Worm (Caenorhabditis elegans) whole organism, young adult: Measurements from ENCODE around the gene daf-7.

Source experiments
- B0336.3 ChIP-seq: fragments of 200-800 bp; sonication (Bioruptor generic); IDR thresholded peaks from 2 replicates; pipeline ENCODE4 v1.3.6; 2022; ENCODE audit warnings: missing genetic modification characterization, missing compliant biosample characterization
- D2030.7 ChIP-seq: fragments of 200-800 bp; sonication (Bioruptor generic); IDR thresholded peaks from 2 replicates; pipeline ENCODE4 v1.3.6; 2022; ENCODE audit warnings: missing genetic modification reagents, missing genetic modification characterization, missing compliant biosample characterization
- F22D6.2 ChIP-seq: sonication (generic microtip); optimal IDR thresholded peaks from 2 replicates; lab custom pipeline; 2016; ENCODE audit warnings: mild to moderate bottlenecking, missing genetic modification characterization, missing compliant biosample characterization
- F33H1.4 ChIP-seq: fragments of 200-800 bp; sonication (Bioruptor generic); IDR thresholded peaks from 2 replicates; pipeline ENCODE4 v1.3.6; 2022; ENCODE audit warnings: missing genetic modification reagents, missing genetic modification characterization, missing compliant biosample characterization
- F52B5.7 ChIP-seq: sonication (generic microtip); optimal IDR thresholded peaks from 2 replicates; lab custom pipeline; 2016; ENCODE audit warnings: mild to moderate bottlenecking, missing genetic modification characterization, missing compliant biosample characterization
- F55B11.4 ChIP-seq: sonication (generic microtip); optimal IDR thresholded peaks from 2 replicates; lab custom pipeline; 2016; ENCODE audit warnings: missing compliant biosample characterization, missing genetic modification characterization, borderline replicate concordance; ENCODE audit not compliant: insufficient read depth
- F57A8.1 ChIP-seq: fragments of 200-800 bp; sonication (Bioruptor generic); optimal IDR thresholded peaks from 2 replicates; lab custom pipeline; 2018; ENCODE audit warnings: mild to moderate bottlenecking, missing genetic modification characterization, moderate library complexity, missing compliant biosample characterization
- F57C9.4 ChIP-seq: sonication (generic microtip); optimal IDR thresholded peaks from 2 replicates; lab custom pipeline; 2017; ENCODE audit warnings: mild to moderate bottlenecking, missing genetic modification characterization, missing compliant biosample characterization
- K11D2.4 ChIP-seq: fragments of 200-800 bp; sonication (Bioruptor generic); IDR thresholded peaks from 2 replicates; pipeline ENCODE4 v1.3.6; 2022; ENCODE audit warnings: missing genetic modification reagents, missing genetic modification characterization, missing compliant biosample characterization
- Y53F4B.3 ChIP-seq: fragments of 200-800 bp; sonication (Bioruptor generic); IDR thresholded peaks from 2 replicates; pipeline ENCODE4 v1.3.6; 2022; ENCODE audit warnings: missing genetic modification reagents, missing genetic modification characterization, missing compliant biosample characterization
- Y53G8AR.9 ChIP-seq: fragments of 200-800 bp; sonication (Bioruptor generic); conservative IDR thresholded peaks from 2 replicates; pipeline ENCODE4 v1.3.6; 2022; ENCODE audit warnings: missing genetic modification reagents, missing genetic modification characterization, missing compliant biosample characterization
- Y67H2A.10 ChIP-seq: fragments of 200-800 bp; sonication (Bioruptor generic); conservative IDR thresholded peaks from 2 replicates; pipeline ENCODE4 v1.3.6; 2022; ENCODE audit warnings: missing genetic modification reagents, missing genetic modification characterization, missing compliant biosample characterization
- Y79H2A.3 ChIP-seq: fragments of 200-800 bp; sonication (Bioruptor generic); conservative IDR thresholded peaks from 2 replicates; pipeline ENCODE4 v1.3.6; 2022; ENCODE audit warnings: missing genetic modification reagents, missing genetic modification characterization, missing compliant biosample characterization
- aptf-3 ChIP-seq: fragments of 200-800 bp; sonication (Bioruptor generic); IDR thresholded peaks from 2 replicates; pipeline ENCODE4 v1.3.6; 2022; ENCODE audit warnings: missing genetic modification characterization, missing compliant biosample characterization
- attf-6 ChIP-seq: fragments of 200-800 bp; sonication (Bioruptor generic); IDR thresholded peaks from 2 replicates; pipeline ENCODE4 v1.3.6; 2022; ENCODE audit warnings: missing genetic modification reagents, missing genetic modification characterization, missing compliant biosample characterization
- ccch-3 ChIP-seq: fragments of 200-800 bp; sonication (Bioruptor generic); optimal IDR thresholded peaks from 2 replicates; lab custom pipeline; 2018; ENCODE audit warnings: mild to moderate bottlenecking, missing genetic modification characterization, missing compliant biosample characterization
- cebp-2 ChIP-seq: fragments of 200-800 bp; sonication (Bioruptor generic); IDR thresholded peaks from 2 replicates; pipeline ENCODE4 v1.3.6; 2022; ENCODE audit warnings: missing genetic modification characterization, missing compliant biosample characterization
- ceh-100 ChIP-seq: fragments of 200-800 bp; sonication (Bioruptor generic); IDR thresholded peaks from 2 replicates; pipeline ENCODE4 v1.3.6; 2022; ENCODE audit warnings: missing genetic modification reagents, missing genetic modification characterization, missing compliant biosample characterization
- ceh-79 ChIP-seq: sonication (generic microtip); optimal IDR thresholded peaks from 2 replicates; lab custom pipeline; 2017; ENCODE audit warnings: mild to moderate bottlenecking, missing genetic modification characterization, missing compliant biosample characterization
- ceh-91 ChIP-seq: fragments of 200-800 bp; sonication (Bioruptor generic); IDR thresholded peaks from 2 replicates; pipeline ENCODE4 v1.3.6; 2022; ENCODE audit warnings: missing genetic modification reagents, missing genetic modification characterization, missing compliant biosample characterization
- dox-1 ChIP-seq: fragments of 200-800 bp; sonication (Bioruptor generic); IDR thresholded peaks from 2 replicates; pipeline ENCODE4 v1.3.6; 2022; ENCODE audit warnings: missing genetic modification reagents, missing genetic modification characterization, missing compliant biosample characterization
- dpl-1 ChIP-seq: fragments of 150-350 bp; optimal IDR thresholded peaks from 2 replicates; lab custom pipeline; 2014; ENCODE audit warnings: missing biosample characterization, missing genetic modification reagents, missing genetic modification characterization
- egrh-3 ChIP-seq: fragments of 200-800 bp; sonication (Bioruptor generic); IDR thresholded peaks from 2 replicates; pipeline ENCODE4 v1.3.6; 2022; ENCODE audit warnings: missing genetic modification reagents, missing genetic modification characterization, missing compliant biosample characterization
- ekl-4 ChIP-seq: fragments of 200-800 bp; sonication (Bioruptor generic); IDR thresholded peaks from 2 replicates; pipeline ENCODE4 v1.3.6; 2022; ENCODE audit warnings: missing genetic modification reagents, missing genetic modification characterization, missing compliant biosample characterization
- gei-17 ChIP-seq: fragments of 200-800 bp; sonication (Bioruptor generic); optimal IDR thresholded peaks from 2 replicates; lab custom pipeline; 2018; ENCODE audit warnings: mild to moderate bottlenecking, missing genetic modification characterization, missing compliant biosample characterization
- hlh-26 ChIP-seq: fragments of 200-800 bp; sonication (Bioruptor generic); conservative IDR thresholded peaks from 2 replicates; pipeline ENCODE4 v1.3.6; 2022; ENCODE audit warnings: missing genetic modification reagents, missing genetic modification characterization, missing compliant biosample characterization
- hmg-1.2 ChIP-seq: fragments of 200-800 bp; sonication (Bioruptor generic); IDR thresholded peaks from 2 replicates; pipeline ENCODE4 v1.3.6; 2022; ENCODE audit warnings: missing genetic modification reagents, missing genetic modification characterization, missing compliant biosample characterization
- let-526 ChIP-seq: fragments of 200-800 bp; sonication (Bioruptor generic); IDR thresholded peaks from 2 replicates; pipeline ENCODE4 v1.3.6; 2022; ENCODE audit warnings: missing genetic modification reagents, missing genetic modification characterization, missing compliant biosample characterization
- lin-26 ChIP-seq: fragments of 200-800 bp; sonication (Bioruptor generic); IDR thresholded peaks from 2 replicates; pipeline ENCODE4 v1.3.6; 2022; ENCODE audit warnings: missing genetic modification reagents, missing genetic modification characterization, missing compliant biosample characterization
- lin-54 ChIP-seq: fragments of 200-800 bp; sonication (Bioruptor generic); optimal IDR thresholded peaks from 2 replicates; lab custom pipeline; 2018; ENCODE audit warnings: mild to moderate bottlenecking, missing genetic modification characterization, missing compliant biosample characterization
- madf-3 ChIP-seq: fragments of 200-800 bp; sonication (Bioruptor generic); IDR thresholded peaks from 2 replicates; pipeline ENCODE4 v1.3.6; 2022; ENCODE audit warnings: missing genetic modification reagents, missing genetic modification characterization, missing compliant biosample characterization
- madf-6 ChIP-seq: fragments of 200-800 bp; sonication (Bioruptor generic); IDR thresholded peaks from 2 replicates; pipeline ENCODE4 v1.3.6; 2022; ENCODE audit warnings: missing genetic modification reagents, missing genetic modification characterization, missing compliant biosample characterization
- nfyb-1 ChIP-seq: fragments of 200-800 bp; sonication (Bioruptor generic); IDR thresholded peaks from 2 replicates; pipeline ENCODE4 v1.3.6; 2022; ENCODE audit warnings: missing genetic modification reagents, missing genetic modification characterization, missing compliant biosample characterization
- nhr-90 ChIP-seq: sonication (generic microtip); optimal IDR thresholded peaks from 2 replicates; lab custom pipeline; 2016; ENCODE audit warnings: missing genotype, mild to moderate bottlenecking, missing genetic modification characterization, missing compliant biosample characterization
- pbrm-1 ChIP-seq: fragments of 200-800 bp; sonication (Bioruptor generic); IDR thresholded peaks from 2 replicates; pipeline ENCODE4 v1.3.6; 2022; ENCODE audit warnings: missing genetic modification reagents, missing genetic modification characterization, missing compliant biosample characterization
- sea-2 ChIP-seq: fragments of 200-800 bp; sonication (Bioruptor generic); IDR thresholded peaks from 2 replicates; pipeline ENCODE4 v1.3.6; 2022; ENCODE audit warnings: missing genetic modification characterization, missing compliant biosample characterization
- snpc-1.3 ChIP-seq: sonication (generic microtip); optimal IDR thresholded peaks from 2 replicates; lab custom pipeline; 2017; ENCODE audit warnings: missing genetic modification characterization, mild to moderate bottlenecking, missing compliant biosample characterization, antibody characterized with exemption, moderate library complexity, missing genotype, missing genetic modification reagents; ENCODE audit not compliant: insufficient read depth
- snpc-3.4 ChIP-seq: sonication (generic microtip); optimal IDR thresholded peaks from 2 replicates; lab custom pipeline; 2017; ENCODE audit warnings: missing genetic modification characterization, mild to moderate bottlenecking, missing compliant biosample characterization, antibody characterized with exemption, moderate library complexity, missing genotype, missing genetic modification reagents
- snpc-4 ChIP-seq, 5 experiments: fragments of 150-350 bp in 1 of 5; sonication (generic microtip) in 4 of 5; optimal IDR thresholded peaks; 2 replicates each; lab custom pipeline; 2014 to 2018; ENCODE audit warnings: missing genetic modification characterization in 5 of 5, missing biosample characterization in 3 of 5, antibody characterized with exemption in 2 of 5, mild to moderate bottlenecking in 2 of 5, missing compliant biosample characterization in 2 of 5, missing genotype in 2 of 5, moderate library complexity in 2 of 5, missing genetic modification reagents in 1 of 5
- tbp1 ChIP-seq: fragments of 200-800 bp; sonication (Bioruptor generic); optimal IDR thresholded peaks from 2 replicates; lab custom pipeline; 2018; ENCODE audit warnings: mild to moderate bottlenecking, missing genetic modification characterization, missing compliant biosample characterization
- tlf-1 ChIP-seq: fragments of 200-800 bp; sonication (Bioruptor generic); optimal IDR thresholded peaks from 2 replicates; lab custom pipeline; 2018; ENCODE audit warnings: mild to moderate bottlenecking, missing genetic modification characterization, missing compliant biosample characterization
- ztf-25 ChIP-seq: fragments of 200-800 bp; sonication (Bioruptor generic); IDR thresholded peaks from 2 replicates; pipeline ENCODE4 v1.3.6; 2022; ENCODE audit warnings: missing genetic modification reagents, missing genetic modification characterization, missing compliant biosample characterization
- ztf-6 ChIP-seq: fragments of 200-800 bp; sonication (Bioruptor generic); IDR thresholded peaks from 2 replicates; pipeline ENCODE4 v1.3.6; 2022; ENCODE audit warnings: missing genetic modification reagents, missing genetic modification characterization, missing compliant biosample characterization

The daf-7 gene

ce11 chrIII:793595-793994 is 18.0 kb upstream of the daf-7 start, which contains the start of gene snt-2 (continued):
- no peak for TF ChIP-seq F57C9.4 (tag; lab: Kevin White, UChicago)
- no peak for TF ChIP-seq F55B11.4
- peak; percentile 83 for TF ChIP-seq dox-1
- 0 out of 2 replicates have a peak, but pooled peaks have one; percentile 17 for TF ChIP-seq egrh-3
- TF ChIP-seq ceh-100 (GFP tag; lab: Robert Waterston, UW) = peak; percentile 27; the same call in 1 of the 2 replicates
- no peak for TF ChIP-seq Y67H2A.10
- peak; percentile 20 for TF ChIP-seq dpl-1 (GFP tag; lab: Kevin White, UChicago)
- TF ChIP-seq sea-2 (GFP tag; lab: Robert Waterston, UW) = no peak
- 0 out of 2 replicates have a peak, but pooled peaks have one; percentile 36 for TF ChIP-seq nfyb-1
- TF ChIP-seq K11D2.4 (GFP tag; lab: Robert Waterston, UW) = no peak
- no peak for TF ChIP-seq snpc-4 (GFP tag; optimal IDR thresholded peaks at IDR 0.05; lab: Kevin White, UChicago)
- peak in 1 of 4 experiments; percentile 3 for TF ChIP-seq snpc-4 (tag; optimal IDR thresholded peaks at IDR 0.05; lab: Kevin White, UChicago)
- no peak for TF ChIP-seq ccch-3 (GFP tag; lab: Kevin White, UChicago)
- no peak for TF ChIP-seq lin-26
- TF ChIP-seq D2030.7 (GFP tag; lab: Robert Waterston, UW) = peak; percentile 53
- no peak for TF ChIP-seq ztf-6 (GFP tag; lab: Robert Waterston, UW)
- TF ChIP-seq snpc-1.3 (tag; lab: Kevin White, UChicago) = peak; percentile 69
- TF ChIP-seq attf-6 (GFP tag; lab: Robert Waterston, UW) = no peak
- TF ChIP-seq F52B5.7 = no peak
- no peak for TF ChIP-seq ztf-25
- no peak for TF ChIP-seq F57A8.1
- no peak for TF ChIP-seq cebp-2
- TF ChIP-seq nhr-90 = no peak
- TF ChIP-seq aptf-3 = no peak
- TF ChIP-seq, all 124 proteins: peak for 37

ce11 chrIII:794000-794399 is 17.6 kb upstream of the daf-7 start, which contains the start of gene rps-29:
Gene rps-29 (plus strand): TSS chrIII:794300.
- TF ChIP-seq pbrm-1 (GFP tag; lab: Robert Waterston, UW) (no peak), D2030.7 (GFP tag; lab: Robert Waterston, UW) (no peak), gei-17 (GFP tag; lab: Kevin White, UChicago) (no peak), ztf-25 (no peak), ccch-3 (GFP tag; lab: Kevin White, UChicago) (no peak), Y79H2A.3 (GFP tag; lab: Robert Waterston, UW) (no peak), Y53F4B.3 (GFP tag; lab: Robert Waterston, UW) (no peak)
- TF ChIP-seq, all 124 proteins: peak for 0

- TF ChIP-seq ekl-4 (GFP tag; lab: Robert Waterston, UW) (peak; percentile 50; the same call in 1 of the 2 replicates), snpc-3.4 (tag; lab: Kevin White, UChicago) (peak; percentile 57), ceh-91 (GFP tag; lab: Robert Waterston, UW) (0 out of 2 replicates have a peak, but pooled peaks have one; percentile 8), B0336.3 (GFP tag; lab: Robert Waterston, UW) (peak; percentile 86), snpc-1.3 (tag; lab: Kevin White, UChicago) (peak; percentile 7), D2030.7 (GFP tag; lab: Robert Waterston, UW) (peak; percentile 14; the same call in 1 of the 2 replicates), let-526 (GFP tag; lab: Robert Waterston, UW) (no peak), lin-54 (peak; percentile 52), dox-1 (peak; percentile 21; the same call in 1 of the 2 replicates), lin-26 (peak; percentile 56), Y53G8AR.9 (GFP tag; lab: Robert Waterston, UW) (peak; percentile 62), dpl-1 (GFP tag; lab: Kevin White, UChicago) (no peak), F22D6.2 (tag; lab: Kevin White, UChicago) (no peak), tlf-1 (GFP tag; lab: Kevin White, UChicago) (peak; percentile 24), hmg-1.2 (GFP tag; lab: Robert Waterston, UW) (peak; percentile 8; the same call in 1 of the 2 replicates), hlh-26 (GFP tag; lab: Robert Waterston, UW) (no peak), pbrm-1 (GFP tag; lab: Robert Waterston, UW) (peak; percentile 30; the same call in 1 of the 2 replicates), ceh-79 (tag; lab: Kevin White, UChicago) (peak; percentile 40), madf-3 (0 out of 2 replicates have a peak, but pooled peaks have one; percentile 61), madf-6 (peak; percentile 56), F33H1.4 (GFP tag; lab: Robert Waterston, UW) (peak; percentile 28; the same call in 1 of the 2 replicates), tbp1 (peak; percentile 28)
Measured at ce11 chrIII:794984-795596, 16.6 kb upstream of the daf-7 start, which contains the start of gene trpp-11. Gene trpp-11 (plus strand): TSS chrIII:795136.
